Worm (Caenorhabditis elegans) whole organism, L3 larva: ENCODE results near the gene nhr-267.
A peak's percentile ranks its signal among the peaks of the same experiment; 100 is the strongest.

Source experiments
- R02D3.7 ChIP-seq: fragments of 150-350 bp; optimal IDR thresholded peaks from 2 replicates; lab custom pipeline; 2014; ENCODE audit warnings: missing biosample characterization, missing genetic modification characterization
- ZK546.5 ChIP-seq: sonication (generic microtip); optimal IDR thresholded peaks from 2 replicates; lab custom pipeline; 2017; ENCODE audit warnings: missing biosample characterization, missing genetic modification characterization
- aly-2 ChIP-seq: fragments of 150-350 bp; optimal IDR thresholded peaks from 2 replicates; lab custom pipeline; 2014; ENCODE audit warnings: missing biosample characterization, missing genetic modification characterization
- ama-1 ChIP-seq: fragments of 150-350 bp; optimal IDR thresholded peaks from 2 replicates; lab custom pipeline; 2018
- ceh-16 ChIP-seq: sonication (generic microtip); optimal IDR thresholded peaks from 2 replicates; lab custom pipeline; 2017; ENCODE audit warnings: missing biosample characterization, missing genetic modification characterization
- ceh-28 ChIP-seq: fragments of 150-350 bp; optimal IDR thresholded peaks from 2 replicates; lab custom pipeline; 2014; ENCODE audit warnings: missing biosample characterization, missing genetic modification reagents, missing genetic modification characterization
- ceh-82 ChIP-seq: fragments of 150-350 bp; optimal IDR thresholded peaks from 2 replicates; lab custom pipeline; 2014; ENCODE audit warnings: missing biosample characterization, missing genetic modification characterization
- ceh-9 ChIP-seq: sonication (generic microtip); optimal IDR thresholded peaks from 2 replicates; lab custom pipeline; 2018; ENCODE audit warnings: missing biosample characterization, missing genetic modification characterization
- daf-12 ChIP-seq: fragments of 150-350 bp; optimal IDR thresholded peaks from 2 replicates; lab custom pipeline; 2014; ENCODE audit warnings: missing biosample characterization, missing genetic modification reagents, missing genetic modification characterization
- egl-27 ChIP-seq: sonication (generic microtip); optimal IDR thresholded peaks from 4 replicates; lab custom pipeline; 2017; ENCODE audit warnings: missing biosample characterization, missing genetic modification reagents, missing genetic modification characterization
- egl-5 ChIP-seq: fragments of 150-350 bp; optimal IDR thresholded peaks from 2 replicates; lab custom pipeline; 2017; ENCODE audit warnings: missing biosample characterization, missing genetic modification reagents, missing genetic modification characterization, inconsistent platforms
- elt-1 ChIP-seq: fragments of 150-350 bp; optimal IDR thresholded peaks from 2 replicates; lab custom pipeline; 2014; ENCODE audit warnings: missing biosample characterization, missing genetic modification characterization
- elt-2 ChIP-seq: sonication (generic microtip); optimal IDR thresholded peaks from 2 replicates; lab custom pipeline; 2016; ENCODE audit warnings: missing genetic modification reagents, mild to moderate bottlenecking, missing genetic modification characterization, missing compliant biosample characterization
- elt-3 ChIP-seq, 3 experiments: fragments of 150-350 bp in 1 of 3; sonication (generic microtip) in 2 of 3; optimal IDR thresholded peaks; 2 replicates in 2 of 3; 4 replicates in 1 of 3; lab custom pipeline; 2014 to 2017; ENCODE audit warnings: missing biosample characterization in 3 of 3, missing genetic modification characterization in 3 of 3
- eor-1 ChIP-seq, 2 experiments: fragments of 150-350 bp; optimal IDR thresholded peaks; 2 replicates each; lab custom pipeline; 2014 to 2018; ENCODE audit warnings: missing biosample characterization in 2 of 2, missing genetic modification characterization in 2 of 2
- fkh-10 ChIP-seq: sonication (generic microtip); optimal IDR thresholded peaks from 2 replicates; lab custom pipeline; 2017; ENCODE audit warnings: missing biosample characterization, missing genetic modification reagents, missing genetic modification characterization
- fkh-2 ChIP-seq: fragments of 150-350 bp; optimal IDR thresholded peaks from 2 replicates; lab custom pipeline; 2014; ENCODE audit warnings: missing biosample characterization, missing genetic modification reagents, missing genetic modification characterization
- fos-1 ChIP-seq: fragments of 150-350 bp; optimal IDR thresholded peaks from 2 replicates; lab custom pipeline; 2014; ENCODE audit warnings: missing biosample characterization, missing genetic modification characterization
- hmg-11 ChIP-seq: sonication (generic microtip); optimal IDR thresholded peaks from 2 replicates; lab custom pipeline; 2016; ENCODE audit warnings: missing genetic modification characterization, missing compliant biosample characterization
- jun-1 ChIP-seq: fragments of 150-350 bp; optimal IDR thresholded peaks from 2 replicates; lab custom pipeline; 2014; ENCODE audit warnings: missing biosample characterization, missing genetic modification reagents, missing genetic modification characterization
- lin-15B ChIP-seq: fragments of 150-350 bp; optimal IDR thresholded peaks from 2 replicates; lab custom pipeline; 2014; ENCODE audit warnings: missing biosample characterization, missing genetic modification characterization
- lin-39 ChIP-seq: fragments of 150-350 bp; optimal IDR thresholded peaks from 2 replicates; lab custom pipeline; 2018; ENCODE audit warnings: missing biosample characterization, missing genetic modification reagents, missing genetic modification characterization
- lsy-12 ChIP-seq: sonication (generic microtip); optimal IDR thresholded peaks from 2 replicates; lab custom pipeline; 2016; ENCODE audit warnings: mild to moderate bottlenecking, missing genetic modification characterization, missing compliant biosample characterization
- mdl-1 ChIP-seq: fragments of 150-350 bp; optimal IDR thresholded peaks from 2 replicates; lab custom pipeline; 2014; ENCODE audit warnings: missing biosample characterization, missing genetic modification characterization
- mml-1 ChIP-seq: fragments of 150-350 bp; sonication (generic microtip); optimal IDR thresholded peaks from 3 replicates; lab custom pipeline; 2014; ENCODE audit warnings: missing biosample characterization, missing genetic modification characterization
- nfya-1 ChIP-seq: sonication (generic microtip); optimal IDR thresholded peaks from 2 replicates; lab custom pipeline; 2017; ENCODE audit warnings: missing genetic modification characterization, mild to moderate bottlenecking, missing compliant biosample characterization, antibody characterized with exemption, moderate library complexity; ENCODE audit not compliant: insufficient read depth
- nhr-11 ChIP-seq: fragments of 150-350 bp; optimal IDR thresholded peaks from 2 replicates; lab custom pipeline; 2014; ENCODE audit warnings: missing biosample characterization, missing genetic modification characterization
- nhr-12 ChIP-seq: fragments of 150-350 bp; optimal IDR thresholded peaks from 2 replicates; lab custom pipeline; 2014; ENCODE audit warnings: missing biosample characterization, missing genetic modification characterization
- nhr-23 ChIP-seq: fragments of 150-350 bp; optimal IDR thresholded peaks from 2 replicates; lab custom pipeline; 2014; ENCODE audit warnings: missing biosample characterization, missing genetic modification reagents, missing genetic modification characterization
- nhr-237 ChIP-seq: fragments of 150-350 bp; optimal IDR thresholded peaks from 2 replicates; lab custom pipeline; 2014; ENCODE audit warnings: missing biosample characterization, missing genetic modification characterization
- nhr-25 ChIP-seq: sonication (generic microtip); optimal IDR thresholded peaks from 2 replicates; lab custom pipeline; 2017; ENCODE audit warnings: missing biosample characterization, missing genetic modification characterization
- nhr-28 ChIP-seq: fragments of 150-350 bp; optimal IDR thresholded peaks from 2 replicates; lab custom pipeline; 2014; ENCODE audit warnings: missing biosample characterization, missing genetic modification characterization
- nhr-43 ChIP-seq: sonication (generic microtip); optimal IDR thresholded peaks from 2 replicates; lab custom pipeline; 2016; ENCODE audit warnings: mild to moderate bottlenecking, missing genetic modification characterization, missing compliant biosample characterization; ENCODE audit not compliant: poor library complexity, severe bottlenecking
- nhr-67 ChIP-seq: fragments of 150-350 bp; optimal IDR thresholded peaks from 2 replicates; lab custom pipeline; 2014; ENCODE audit warnings: missing biosample characterization, missing genetic modification characterization
- nhr-76 ChIP-seq: fragments of 150-350 bp; sonication (generic microtip); optimal IDR thresholded peaks from 5 replicates; lab custom pipeline; 2014; ENCODE audit warnings: missing biosample characterization, missing genetic modification characterization
- nhr-77 ChIP-seq: fragments of 150-350 bp; optimal IDR thresholded peaks from 2 replicates; lab custom pipeline; 2014; ENCODE audit warnings: missing biosample characterization, missing genetic modification characterization
- pha-4 ChIP-seq: fragments of 150-350 bp; optimal IDR thresholded peaks from 2 replicates; lab custom pipeline; 2014; ENCODE audit warnings: missing biosample characterization, missing genetic modification reagents, missing genetic modification characterization
- pqm-1 ChIP-seq: fragments of 150-350 bp; optimal IDR thresholded peaks from 2 replicates; lab custom pipeline; 2017; ENCODE audit warnings: missing biosample characterization, missing genetic modification characterization, inconsistent platforms
- sea-2 ChIP-seq: fragments of 150-350 bp; sonication (generic microtip); optimal IDR thresholded peaks from 4 replicates; lab custom pipeline; 2014; ENCODE audit warnings: missing biosample characterization, missing genetic modification reagents, missing genetic modification characterization
- skn-1 ChIP-seq: fragments of 150-350 bp; optimal IDR thresholded peaks from 2 replicates; lab custom pipeline; 2014; ENCODE audit warnings: missing biosample characterization, missing genetic modification characterization
- snpc-4 ChIP-seq: fragments of 150-350 bp; optimal IDR thresholded peaks from 2 replicates; lab custom pipeline; 2014; ENCODE audit warnings: missing biosample characterization, missing genetic modification characterization
- tbx-2 ChIP-seq: sonication (generic microtip); optimal IDR thresholded peaks from 2 replicates; lab custom pipeline; 2016; ENCODE audit warnings: mild to moderate bottlenecking, missing genetic modification characterization, missing compliant biosample characterization
- unc-39 ChIP-seq: sonication (generic microtip); optimal IDR thresholded peaks from 4 replicates; lab custom pipeline; 2017; ENCODE audit warnings: missing biosample characterization, missing genetic modification characterization
- unc-62 ChIP-seq: fragments of 150-350 bp; sonication (generic microtip); optimal IDR thresholded peaks from 4 replicates; lab custom pipeline; 2014; ENCODE audit warnings: missing biosample characterization, missing genetic modification reagents, missing genetic modification characterization
- zag-1 ChIP-seq: fragments of 150-350 bp; optimal IDR thresholded peaks from 2 replicates; lab custom pipeline; 2014; ENCODE audit warnings: missing biosample characterization, missing genetic modification characterization
- ztf-11 ChIP-seq: fragments of 150-350 bp; optimal IDR thresholded peaks from 2 replicates; lab custom pipeline; 2014; ENCODE audit warnings: missing biosample characterization, missing genetic modification characterization
- ztf-4 ChIP-seq: fragments of 150-350 bp; optimal IDR thresholded peaks from 2 replicates; lab custom pipeline; 2014; ENCODE audit warnings: missing biosample characterization, missing genetic modification characterization

Gene nhr-267

DNA sequence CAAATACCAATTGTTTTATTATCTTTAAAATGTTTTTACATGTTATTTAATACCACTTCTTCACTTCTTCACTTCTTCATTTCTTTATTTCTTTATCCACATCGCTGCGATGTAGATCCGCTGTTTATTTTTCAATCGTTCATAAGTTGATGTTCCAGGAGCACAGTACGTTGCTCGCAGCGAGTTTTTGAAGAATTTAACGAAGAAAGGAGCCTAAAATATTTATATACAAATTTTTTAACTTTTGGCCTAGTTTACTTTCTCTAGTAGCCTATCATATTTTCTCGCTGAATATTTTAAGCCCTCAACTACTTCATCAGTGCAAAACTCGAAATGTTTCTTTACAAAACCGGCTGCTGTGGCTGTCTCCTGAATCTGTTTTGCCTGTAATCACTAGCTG, 31.9 kb upstream of the nhr-267 start:
- no peak for TF ChIP-seq tbx-2
- TF ChIP-seq elt-3 (tag; optimal IDR thresholded peaks at IDR 0.05; lab: Kevin White, UChicago), result no peak
- no peak for TF ChIP-seq egl-5 (tag; lab: Kevin White, UChicago)
- TF ChIP-seq unc-62 (GFP tag; lab: Kevin White, UChicago), result no peak
- TF ChIP-seq R02D3.7, result no peak
- no peak for TF ChIP-seq pqm-1 (tag; lab: Kevin White, UChicago)
- TF ChIP-seq eor-1 (tag; optimal IDR thresholded peaks at IDR 0.05; lab: Kevin White, UChicago), result no peak
- TF ChIP-seq ama-1 (lab: Kevin White, UChicago), result no peak
- no peak for TF ChIP-seq fkh-2 (tag; lab: Kevin White, UChicago)
- TF ChIP-seq nhr-77 (tag; lab: Kevin White, UChicago), result no peak
- TF ChIP-seq nhr-23 (tag; lab: Kevin White, UChicago), result no peak
- no peak for TF ChIP-seq elt-1 (tag; lab: Kevin White, UChicago)

DNA sequence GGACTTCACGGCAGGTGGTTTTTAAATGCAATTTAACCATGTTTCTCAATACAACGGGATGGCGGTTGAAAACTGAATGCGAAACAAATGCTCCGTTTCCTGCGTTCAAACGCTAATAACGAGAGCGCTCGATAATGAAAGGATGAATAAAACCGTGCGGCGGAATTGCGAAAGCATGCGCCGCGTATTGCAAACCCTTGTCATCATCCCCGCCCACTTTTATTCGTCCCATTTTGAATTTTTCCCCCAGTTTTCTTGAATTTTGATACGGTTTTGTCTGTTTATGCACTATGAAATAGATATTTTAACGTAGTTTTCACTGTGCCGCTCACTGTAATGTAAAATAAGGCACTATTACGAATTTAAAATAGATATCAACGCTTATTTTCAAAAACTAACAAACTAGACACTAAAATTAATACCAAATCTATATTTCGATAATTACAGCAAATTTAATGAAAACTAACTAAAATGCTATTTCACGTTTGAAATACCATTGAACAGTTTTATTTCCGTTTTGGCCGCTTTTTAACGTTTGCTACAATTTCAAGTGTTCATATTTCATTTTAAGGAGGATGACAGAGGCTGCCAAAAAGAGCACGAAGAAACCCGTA, 30.0 kb upstream of the nhr-267 start, which contains the start of the genes F49C12.9 and rpn-7:
Gene F49C12.9, minus strand, starts transcription at position 148 of the 614 bp plus-strand sequence.
Gene rpn-7, plus strand, starts transcription at position 564 of the 614 bp plus-strand sequence.
- TF ChIP-seq fkh-10 (GFP tag; lab: Kevin White, UChicago) (no peak), pha-4 (tag; lab: Kevin White, UChicago) (peak; percentile 52), unc-62 (GFP tag; lab: Kevin White, UChicago) (no peak), nhr-25 (tag; lab: Kevin White, UChicago) (no peak), ztf-4 (no peak), zag-1 (tag; lab: Kevin White, UChicago) (no peak), ZK546.5 (no peak), snpc-4 (tag; lab: Kevin White, UChicago) (peak; percentile 47), tbx-2 (no peak), daf-12 (tag; lab: Kevin White, UChicago) (no peak), aly-2 (tag; lab: Kevin White, UChicago) (no peak), lin-15B (tag; lab: Kevin White, UChicago) (peak; percentile 5), skn-1 (tag; lab: Kevin White, UChicago) (peak; percentile 99), ceh-82 (no peak), ztf-11 (no peak), nhr-23 (tag; lab: Kevin White, UChicago) (no peak), hmg-11 (peak; percentile 68), jun-1 (tag; lab: Kevin White, UChicago) (no peak), nhr-237 (no peak), nhr-12 (tag; lab: Kevin White, UChicago) (no peak), ceh-16 (tag; lab: Kevin White, UChicago) (no peak), fkh-2 (tag; lab: Kevin White, UChicago) (no peak), fos-1 (tag; lab: Kevin White, UChicago) (no peak), nhr-77 (tag; lab: Kevin White, UChicago) (no peak), nhr-43 (tag; lab: Kevin White, UChicago) (peak; percentile 8), egl-5 (tag; lab: Kevin White, UChicago) (peak; percentile 48), nhr-28 (tag; lab: Kevin White, UChicago) (no peak), lin-39 (tag; lab: Kevin White, UChicago) (peak; percentile 61), elt-2 (tag; lab: Kevin White, UChicago) (peak; percentile 24), unc-39 (no peak), sea-2 (no peak), R02D3.7 (no peak), egl-27 (no peak), mdl-1 (tag; lab: Kevin White, UChicago) (no peak), nhr-11 (no peak), nhr-67 (tag; lab: Kevin White, UChicago) (no peak), elt-3 (tag; optimal IDR thresholded peaks at IDR 0.05; lab: Kevin White, UChicago) (no peak), nfya-1 (tag; lab: Kevin White, UChicago) (peak; percentile 56), pqm-1 (tag; lab: Kevin White, UChicago) (no peak), elt-1 (tag; lab: Kevin White, UChicago) (no peak), mml-1 (tag; lab: Kevin White, UChicago) (no peak), lsy-12 (no peak), ceh-28 (no peak), ceh-9 (no peak), ama-1 (lab: Kevin White, UChicago) (no peak), eor-1 (tag; optimal IDR thresholded peaks at IDR 0.05; lab: Kevin White, UChicago) (no peak), nhr-76 (tag; lab: Kevin White, UChicago) (no peak)
- TF ChIP-seq, all 47 proteins: peak for 10
